Fruit fly (Drosophila melanogaster) Kc167 (cell line): ENCODE data around the gene Npc2c.

ENCODE experiments used
- Myc ChIP-seq: fragments of >200 bp; optimal IDR thresholded peaks from 2 replicates; lab custom pipeline; 2017; ENCODE audit warnings: missing external identifiers
- Sin3A ChIP-seq: fragments of >200 bp; optimal IDR thresholded peaks from 2 replicates; lab custom pipeline; 2018; ENCODE audit warnings: missing external identifiers
- h ChIP-seq: fragments of >200 bp; optimal IDR thresholded peaks from 3 replicates; lab custom pipeline; 2018; ENCODE audit warnings: missing external identifiers
- insv ChIP-seq: fragments of >200 bp; optimal IDR thresholded peaks from 3 replicates; lab custom pipeline; 2018; ENCODE audit warnings: missing external identifiers
- psq ChIP-seq: fragments of >200 bp; optimal IDR thresholded peaks from 2 replicates; lab custom pipeline; 2017; ENCODE audit warnings: missing external identifiers
- ttk ChIP-seq: sonication (Bioruptor generic); optimal IDR thresholded peaks from 2 replicates; lab custom pipeline; 2017; ENCODE audit warnings: missing external identifiers

Gene Npc2c

dm6 chr3R:10042664-10043372 is 17.2 kb upstream of the Npc2c start, which contains the start of the genes Mical and CG3909:
TSS of gene Mical (minus strand) at chr3R:10042895.
TSS of gene CG3909 (plus strand) at chr3R:10043270.
- TF ChIP-seq Sin3A (lab: Kevin White, UChicago): no peak
- no peak for TF ChIP-seq ttk (lab: Kevin White, UChicago)
- TF ChIP-seq Myc (lab: Kevin White, UChicago): no peak
- no peak for TF ChIP-seq insv
- no peak for TF ChIP-seq psq (lab: Kevin White, UChicago)

DNA sequence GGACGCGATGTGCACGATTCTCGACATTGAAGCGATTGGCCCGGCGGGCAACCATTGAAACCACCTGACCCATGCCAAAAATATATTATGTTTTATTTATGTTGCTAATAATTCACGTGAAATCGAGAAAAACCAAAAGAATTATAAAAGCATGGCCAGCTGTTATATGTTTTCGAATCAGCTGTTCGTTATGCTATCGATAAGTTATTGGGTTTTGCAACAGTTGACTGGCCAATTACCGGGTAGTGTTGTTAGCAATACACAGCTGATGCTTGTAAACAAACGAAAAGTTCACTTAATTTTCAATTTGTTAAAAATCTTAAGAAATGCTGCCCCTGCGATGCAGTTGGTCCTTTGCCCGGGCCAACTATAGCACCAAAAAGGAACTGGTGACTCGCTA is 14.7 kb upstream of the Npc2c start, which contains the start of the genes CG11722 and mtTFB2:
CG11722 (minus strand) TSS at position 200 of the 400 bp plus-strand sequence.
mtTFB2 (plus strand) TSS at position 232 of the 400 bp plus-strand sequence.
- no peak for TF ChIP-seq ttk (lab: Kevin White, UChicago)
- no peak for TF ChIP-seq psq (lab: Kevin White, UChicago)

DNA sequence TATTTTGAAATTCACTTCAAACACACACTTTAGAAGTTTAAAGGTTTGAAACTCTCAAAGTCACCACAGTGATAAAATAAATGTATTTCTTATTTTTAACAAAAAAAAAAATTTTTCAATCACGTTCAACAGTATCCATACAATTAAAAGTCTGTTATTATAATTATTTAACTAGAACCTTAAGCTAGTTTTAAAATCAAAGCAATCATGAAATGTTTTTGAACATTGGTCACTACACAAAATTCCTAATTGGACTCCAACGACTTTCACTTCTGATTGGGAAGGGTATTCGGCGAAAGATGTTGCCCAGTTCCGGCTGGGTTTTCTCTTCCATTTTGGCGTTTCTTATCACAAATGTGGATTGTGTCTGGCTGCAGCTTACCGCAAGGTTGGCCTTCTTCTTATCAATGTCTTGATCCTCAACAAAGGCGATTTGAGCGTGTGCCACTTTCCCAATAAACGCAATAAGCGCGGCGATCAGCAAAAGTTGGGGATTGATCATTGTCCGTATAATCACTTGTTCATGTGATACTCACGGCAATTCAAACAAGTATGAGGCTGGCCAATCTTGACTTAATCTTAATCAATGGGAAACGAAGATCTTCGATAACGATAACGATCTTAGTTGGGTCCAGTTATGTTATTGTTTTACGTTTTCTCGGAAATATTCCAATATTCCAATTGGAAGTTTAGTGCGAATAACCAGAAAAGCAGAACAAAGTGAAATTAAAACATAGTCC is 11.8 kb upstream of the Npc2c start:
- TF ChIP-seq Sin3A (lab: Kevin White, UChicago): no peak
- TF ChIP-seq ttk (lab: Kevin White, UChicago): no peak
- no peak for TF ChIP-seq Myc (lab: Kevin White, UChicago)
- TF ChIP-seq h (lab: Kevin White, UChicago): no peak
- TF ChIP-seq psq (lab: Kevin White, UChicago): no peak
- no peak for TF ChIP-seq insv

DNA sequence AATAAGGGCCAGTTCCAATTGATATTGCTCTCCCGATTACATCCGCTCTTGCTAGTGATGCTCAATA is 11.4 kb upstream of the Npc2c start, which contains the start of gene CG12811:
CG12811 (minus strand) TSS at position 23 of the 67 bp plus-strand sequence.
- TF ChIP-seq Sin3A (lab: Kevin White, UChicago) (no peak), insv (no peak), ttk (lab: Kevin White, UChicago) (no peak), psq (lab: Kevin White, UChicago) (no peak), h (lab: Kevin White, UChicago) (no peak), Myc (lab: Kevin White, UChicago) (no peak)

- TF ChIP-seq h (lab: Kevin White, UChicago): no peak
These were observed 11.1 kb upstream of the Npc2c start, which contains the start of gene ohgt for dm6 chr3R:10048842-10049527. TSS of gene ohgt (plus strand) at chr3R:10049199.

DNA sequence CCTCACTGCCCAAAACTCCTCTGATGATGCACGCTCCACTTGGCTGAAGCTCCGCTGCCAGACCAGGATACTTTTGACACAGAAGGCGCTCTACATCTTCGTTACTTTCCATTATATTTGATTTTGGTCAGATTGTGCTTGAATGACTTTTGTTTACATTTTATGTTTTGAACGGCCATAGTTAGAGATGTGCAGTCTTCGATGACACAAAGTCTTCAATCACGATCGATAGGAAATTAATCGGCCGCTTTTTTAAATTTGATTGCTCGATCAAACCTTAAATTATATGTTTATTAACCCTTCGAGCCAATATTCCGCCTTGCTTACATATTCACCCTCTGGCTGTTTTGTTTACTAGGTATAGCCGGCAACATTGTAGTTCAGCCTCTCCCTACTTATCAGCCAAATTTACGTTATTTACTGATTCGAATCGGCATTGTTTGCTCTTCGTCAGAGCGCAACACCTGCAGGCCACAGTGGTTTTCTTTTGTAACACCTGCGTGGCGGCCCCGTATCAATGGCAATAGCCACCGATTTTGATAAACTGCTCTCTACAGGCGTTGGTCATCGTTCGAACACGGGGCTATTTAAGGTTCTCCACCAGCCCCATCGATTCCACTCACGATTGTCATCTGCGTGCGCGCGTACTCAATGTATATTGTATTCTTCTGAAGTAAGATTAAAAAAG is 7.2 kb upstream of the Npc2c start, which contains the start of the genes Fancl and Npc2e:
Fancl (minus strand) TSS at position 175 of the 688 bp plus-strand sequence.
Npc2e (plus strand) TSS at position 638 of the 688 bp plus-strand sequence.
- no peak for TF ChIP-seq Myc (lab: Kevin White, UChicago)
- no peak for TF ChIP-seq psq (lab: Kevin White, UChicago)
- no peak for TF ChIP-seq insv
- TF ChIP-seq ttk (lab: Kevin White, UChicago): no peak
- TF ChIP-seq Sin3A (lab: Kevin White, UChicago): no peak
- TF ChIP-seq h (lab: Kevin White, UChicago): no peak

DNA sequence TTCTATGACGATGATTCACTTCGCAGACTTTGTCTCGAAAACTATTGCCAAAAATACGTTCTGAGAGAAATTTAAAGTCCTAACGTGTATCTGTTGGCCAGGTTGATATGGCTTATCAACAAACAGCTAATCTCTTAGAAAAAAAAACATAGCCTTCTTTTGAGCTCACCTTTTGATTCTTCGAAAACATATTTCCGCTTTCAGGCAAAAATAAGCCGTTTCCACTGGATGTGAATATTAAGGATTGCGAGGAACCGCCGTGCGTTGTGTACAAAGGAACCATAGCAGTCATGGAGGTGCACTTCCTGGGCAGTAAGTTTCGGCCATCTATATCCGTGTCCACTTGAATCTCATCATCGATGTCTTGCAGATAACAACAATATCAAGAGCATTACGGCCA is 6.5 kb upstream of the Npc2c start:
- no peak for TF ChIP-seq Myc (lab: Kevin White, UChicago)
- no peak for TF ChIP-seq ttk (lab: Kevin White, UChicago)
- no peak for TF ChIP-seq psq (lab: Kevin White, UChicago)
- no peak for TF ChIP-seq Sin3A (lab: Kevin White, UChicago)
- no peak for TF ChIP-seq h (lab: Kevin White, UChicago)
- TF ChIP-seq insv: no peak

DNA sequence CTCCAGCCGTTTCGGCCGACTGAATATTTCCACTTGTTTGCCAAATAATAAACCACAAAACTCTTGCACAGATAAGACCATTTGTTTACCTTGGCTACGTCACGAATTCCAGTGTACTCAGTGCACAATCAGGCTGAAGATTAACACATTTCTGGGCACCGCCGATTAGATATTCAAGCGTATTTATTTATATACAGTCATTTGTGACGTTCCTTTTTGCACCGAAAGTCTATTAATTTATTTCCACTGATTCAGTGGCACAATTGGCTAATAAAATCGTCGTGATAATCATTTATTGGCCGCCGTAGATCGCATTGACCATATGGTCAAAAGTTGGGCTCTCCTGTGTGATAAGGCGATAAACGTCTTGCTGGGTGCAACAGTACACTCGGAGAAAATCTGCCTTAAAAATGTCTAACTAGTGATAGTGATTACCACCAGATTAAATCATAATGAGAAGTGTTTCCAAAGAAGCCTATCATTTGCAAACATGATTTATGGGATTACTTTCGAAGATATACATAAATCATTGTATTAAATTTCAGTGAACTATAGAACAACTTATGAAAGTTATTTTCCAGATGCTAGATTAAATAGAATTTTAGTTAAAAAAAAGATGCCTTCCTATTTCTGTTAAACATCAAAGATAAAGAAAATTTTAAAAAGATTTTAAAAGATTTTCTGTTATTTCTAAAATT is 5.6 kb upstream of the Npc2c start:
- TF ChIP-seq ttk (lab: Kevin White, UChicago): no peak
- TF ChIP-seq psq (lab: Kevin White, UChicago): no peak
- TF ChIP-seq Myc (lab: Kevin White, UChicago): no peak
- TF ChIP-seq Sin3A (lab: Kevin White, UChicago): no peak
- no peak for TF ChIP-seq insv
- TF ChIP-seq h (lab: Kevin White, UChicago): no peak

- TF ChIP-seq ttk (lab: Kevin White, UChicago): no peak
- TF ChIP-seq insv: no peak
- no peak for TF ChIP-seq Myc (lab: Kevin White, UChicago)
- TF ChIP-seq psq (lab: Kevin White, UChicago): no peak
- TF ChIP-seq Sin3A (lab: Kevin White, UChicago): no peak
- TF ChIP-seq h (lab: Kevin White, UChicago): no peak
These were observed 5.0 kb upstream of the Npc2c start for dm6 chr3R:10055004-10055403.

- TF ChIP-seq Sin3A (lab: Kevin White, UChicago) (no peak), h (lab: Kevin White, UChicago) (no peak), psq (lab: Kevin White, UChicago) (no peak), ttk (lab: Kevin White, UChicago) (no peak), Myc (lab: Kevin White, UChicago) (no peak), insv (no peak)
These were observed 4.1 kb upstream of the Npc2c start, which contains the start of gene Npc2d for dm6 chr3R:10055951-10056350. TSS of gene Npc2d (minus strand) at chr3R:10056083.

dm6 chr3R:10056647-10057046 is 3.4 kb upstream of the Npc2c start:
- TF ChIP-seq insv: no peak
- TF ChIP-seq h (lab: Kevin White, UChicago): no peak
- TF ChIP-seq ttk (lab: Kevin White, UChicago): no peak
- TF ChIP-seq psq (lab: Kevin White, UChicago): no peak
- TF ChIP-seq Sin3A (lab: Kevin White, UChicago): no peak
- no peak for TF ChIP-seq Myc (lab: Kevin White, UChicago)
